Worm (Caenorhabditis elegans) whole organism, L2 larva: ENCODE results near the gene unc-9.

Experiments
- C34F6.9 ChIP-seq: fragments of 150-350 bp; optimal IDR thresholded peaks from 2 replicates; lab custom pipeline; 2014; ENCODE audit warnings: missing biosample characterization, missing genetic modification characterization
- Y55F3AM.14 ChIP-seq: fragments of 200-800 bp; sonication (Bioruptor generic); optimal IDR thresholded peaks from 2 replicates; lab custom pipeline; 2018; ENCODE audit warnings: mild to moderate bottlenecking, missing genetic modification characterization, missing compliant biosample characterization
- ZK546.5 ChIP-seq: sonication (generic microtip); optimal IDR thresholded peaks from 2 replicates; lab custom pipeline; 2017; ENCODE audit warnings: missing biosample characterization, missing genetic modification characterization
- alr-1 ChIP-seq: fragments of 150-350 bp; optimal IDR thresholded peaks from 2 replicates; lab custom pipeline; 2014; ENCODE audit warnings: missing biosample characterization, missing genetic modification characterization
- aly-2 ChIP-seq: fragments of 150-350 bp; optimal IDR thresholded peaks from 2 replicates; lab custom pipeline; 2014; ENCODE audit warnings: missing biosample characterization, missing genetic modification characterization
- ama-1 ChIP-seq: fragments of 150-350 bp; optimal IDR thresholded peaks from 2 replicates; lab custom pipeline; 2018; ENCODE audit warnings: inconsistent platforms
- ceh-16 ChIP-seq: fragments of 150-350 bp; optimal IDR thresholded peaks from 2 replicates; lab custom pipeline; 2014; ENCODE audit warnings: missing biosample characterization, missing genetic modification characterization
- ceh-82 ChIP-seq: fragments of 150-350 bp; optimal IDR thresholded peaks from 2 replicates; lab custom pipeline; 2014; ENCODE audit warnings: missing biosample characterization, missing genetic modification characterization
- dmd-4 ChIP-seq: sonication (generic microtip); optimal IDR thresholded peaks from 2 replicates; lab custom pipeline; 2017; ENCODE audit warnings: missing biosample characterization, missing genetic modification characterization
- egl-27 ChIP-seq: sonication (generic microtip); optimal IDR thresholded peaks from 3 replicates; lab custom pipeline; 2017; ENCODE audit warnings: missing biosample characterization, missing genetic modification reagents, missing genetic modification characterization
- elt-1 ChIP-seq: fragments of 150-350 bp; optimal IDR thresholded peaks from 2 replicates; lab custom pipeline; 2014; ENCODE audit warnings: missing biosample characterization, missing genetic modification characterization
- elt-3 ChIP-seq: sonication (generic microtip); optimal IDR thresholded peaks from 2 replicates; lab custom pipeline; 2017; ENCODE audit warnings: missing biosample characterization, missing genetic modification characterization
- fos-1 ChIP-seq: fragments of 150-350 bp; optimal IDR thresholded peaks from 2 replicates; lab custom pipeline; 2014; ENCODE audit warnings: missing biosample characterization, missing genetic modification characterization
- gmeb-1 ChIP-seq: fragments of 150-350 bp; optimal IDR thresholded peaks from 2 replicates; lab custom pipeline; 2014; ENCODE audit warnings: missing biosample characterization, missing genetic modification characterization
- lin-11 ChIP-seq: fragments of 150-350 bp; sonication (generic microtip); optimal IDR thresholded peaks from 2 replicates; lab custom pipeline; 2014; ENCODE audit warnings: missing biosample characterization, missing genetic modification characterization, inconsistent platforms, mixed read lengths
- lin-13 ChIP-seq: fragments of 150-350 bp; optimal IDR thresholded peaks from 2 replicates; lab custom pipeline; 2014; ENCODE audit warnings: missing biosample characterization, missing genetic modification reagents, missing genetic modification characterization
- lin-39 ChIP-seq: fragments of 150-350 bp; optimal IDR thresholded peaks from 2 replicates; lab custom pipeline; 2014; ENCODE audit warnings: missing biosample characterization, missing genetic modification reagents, missing genetic modification characterization
- nhr-12 ChIP-seq: fragments of 150-350 bp; optimal IDR thresholded peaks from 2 replicates; lab custom pipeline; 2014; ENCODE audit warnings: missing biosample characterization, missing genetic modification characterization
- nhr-129 ChIP-seq: fragments of 150-350 bp; optimal IDR thresholded peaks from 2 replicates; lab custom pipeline; 2014; ENCODE audit warnings: missing biosample characterization, missing genetic modification characterization
- nhr-21 ChIP-seq: fragments of 150-350 bp; optimal IDR thresholded peaks from 2 replicates; lab custom pipeline; 2014; ENCODE audit warnings: missing biosample characterization, missing genetic modification characterization
- nhr-23 ChIP-seq: fragments of 150-350 bp; optimal IDR thresholded peaks from 2 replicates; lab custom pipeline; 2014; ENCODE audit warnings: missing biosample characterization, missing genetic modification reagents, missing genetic modification characterization
- nhr-237 ChIP-seq: fragments of 150-350 bp; optimal IDR thresholded peaks from 2 replicates; lab custom pipeline; 2014; ENCODE audit warnings: missing biosample characterization, missing genetic modification characterization
- nhr-25 ChIP-seq: fragments of 150-350 bp; sonication (generic microtip); optimal IDR thresholded peaks from 3 replicates; lab custom pipeline; 2014; ENCODE audit warnings: missing biosample characterization, missing genetic modification characterization
- nhr-77 ChIP-seq: fragments of 150-350 bp; optimal IDR thresholded peaks from 2 replicates; lab custom pipeline; 2014; ENCODE audit warnings: missing biosample characterization, missing genetic modification characterization
- skn-1 ChIP-seq: sonication (generic microtip); optimal IDR thresholded peaks from 2 replicates; lab custom pipeline; 2017; ENCODE audit warnings: missing biosample characterization, missing genetic modification characterization
- sma-9 ChIP-seq, 2 experiments: fragments of 150-350 bp in 1 of 2; sonication (generic microtip) in 1 of 2; optimal IDR thresholded peaks; 2 replicates each; lab custom pipeline; 2014 to 2016; ENCODE audit warnings: missing genetic modification characterization in 2 of 2, mild to moderate bottlenecking in 1 of 2, missing biosample characterization in 1 of 2, missing compliant biosample characterization in 1 of 2, missing genetic modification reagents in 1 of 2, moderate library complexity in 1 of 2
- snpc-4 ChIP-seq: fragments of 150-350 bp; optimal IDR thresholded peaks from 2 replicates; lab custom pipeline; 2014; ENCODE audit warnings: missing biosample characterization, missing genetic modification characterization
- unc-39 ChIP-seq: fragments of 150-350 bp; optimal IDR thresholded peaks from 2 replicates; lab custom pipeline; 2014; ENCODE audit warnings: missing biosample characterization, missing genetic modification characterization
- unc-55 ChIP-seq: fragments of 150-350 bp; sonication (generic microtip); optimal IDR thresholded peaks from 3 replicates; lab custom pipeline; 2014; ENCODE audit warnings: missing biosample characterization, missing genetic modification reagents, missing genetic modification characterization
- unc-62 ChIP-seq: fragments of 150-350 bp; optimal IDR thresholded peaks from 2 replicates; lab custom pipeline; 2014; ENCODE audit warnings: missing biosample characterization, missing genetic modification reagents, missing genetic modification characterization
- ztf-11 ChIP-seq: sonication (generic microtip); optimal IDR thresholded peaks from 2 replicates; lab custom pipeline; 2017; ENCODE audit warnings: missing biosample characterization, missing genetic modification characterization
- ztf-4 ChIP-seq: fragments of 150-350 bp; optimal IDR thresholded peaks from 2 replicates; lab custom pipeline; 2014; ENCODE audit warnings: missing biosample characterization, missing genetic modification characterization

The unc-9 gene

DNA sequence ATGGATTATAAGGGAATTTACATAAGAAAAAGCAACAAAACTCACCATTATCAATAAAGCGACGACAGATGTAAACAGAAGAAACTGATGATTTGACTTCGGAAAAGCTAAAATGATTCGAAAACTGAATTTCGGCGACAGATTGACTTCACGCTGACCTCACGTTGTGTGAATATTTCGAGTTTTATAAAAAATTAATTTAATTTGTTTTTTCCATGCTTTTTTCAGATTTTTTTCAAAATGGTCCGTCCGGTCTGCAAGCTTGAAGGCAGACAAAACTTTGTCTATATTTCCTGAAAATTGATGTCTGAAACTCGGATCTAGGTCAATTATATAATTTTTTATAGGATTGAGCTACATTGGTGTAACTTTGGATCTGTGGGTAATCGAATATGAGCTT, 40.7 kb downstream of the unc-9 start, which contains the start of gene K08H2.5:
Gene K08H2.5, minus strand, starts transcription at position 101 of the 400 bp plus-strand sequence.
- TF ChIP-seq unc-62 (GFP tag; lab: Kevin White, UChicago), result no peak
- TF ChIP-seq fos-1, result no peak
- no peak for TF ChIP-seq dmd-4
- TF ChIP-seq ceh-82 (tag; lab: Kevin White, UChicago), result no peak
- TF ChIP-seq lin-11, result no peak
- TF ChIP-seq aly-2 (tag; lab: Kevin White, UChicago), result no peak

DNA sequence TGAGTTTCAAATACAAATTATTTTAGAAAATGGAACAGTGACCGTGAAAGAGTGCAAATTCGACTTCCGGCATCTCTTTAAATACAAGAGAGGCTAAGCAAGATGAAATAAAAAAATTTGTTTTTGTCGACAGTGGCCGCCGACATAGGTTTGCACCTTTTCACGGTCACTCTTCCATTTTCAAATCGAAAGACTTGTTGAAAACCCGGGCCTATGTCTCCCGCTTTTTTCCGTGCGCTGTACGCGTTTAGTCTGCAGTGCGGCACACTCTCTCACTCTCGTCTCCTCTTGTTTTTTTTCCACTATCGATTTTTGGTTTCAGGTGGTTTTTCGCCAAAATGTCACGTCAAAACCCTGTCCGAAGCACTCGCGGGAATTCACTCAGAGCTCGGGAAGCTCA, 43.5 kb downstream of the unc-9 start, which contains the start of gene hpl-1:
Gene hpl-1, plus strand, starts transcription at position 301 of the 400 bp plus-strand sequence.
- no peak for TF ChIP-seq ZK546.5 (tag; lab: Kevin White, UChicago)
- TF ChIP-seq lin-11, result peak; percentile 25
- no peak for TF ChIP-seq ceh-16

DNA sequence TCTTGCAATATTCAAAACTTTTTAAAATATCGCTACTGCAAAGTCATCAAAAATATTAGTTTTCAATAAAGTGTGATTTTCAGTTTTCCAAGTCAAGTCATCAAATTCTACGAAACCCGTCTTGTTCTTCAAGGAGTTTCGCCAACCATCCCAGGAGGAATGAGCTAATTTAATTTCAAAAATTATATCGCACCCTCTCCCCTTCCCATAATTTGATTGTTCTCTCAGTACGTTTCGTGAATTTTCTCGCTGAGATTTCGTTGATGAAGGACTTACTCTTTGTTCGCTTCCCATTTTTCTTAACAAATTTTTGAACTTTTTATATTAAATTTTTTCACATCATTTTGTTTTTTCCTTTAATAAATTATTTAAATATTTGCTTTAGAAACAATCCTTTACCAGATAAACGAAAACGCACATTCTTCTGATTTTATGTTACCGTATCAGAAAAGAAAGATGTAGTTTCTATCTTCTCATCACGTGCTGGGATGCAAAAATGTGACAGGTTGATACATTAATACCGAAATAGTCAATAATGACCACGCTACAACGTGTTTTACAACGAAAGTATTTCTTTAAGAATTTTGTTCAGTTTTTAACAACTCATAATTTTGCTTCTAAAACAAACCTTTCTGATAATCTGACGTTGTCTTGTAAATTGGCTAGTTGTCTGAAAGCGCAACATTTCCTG, 45.2 kb downstream of the unc-9 start:
- peak; percentile 48 for TF ChIP-seq sma-9 (GFP tag; optimal IDR thresholded peaks at IDR 0.05; lab: Kevin White, UChicago)
- TF ChIP-seq sma-9 (tag; optimal IDR thresholded peaks at IDR 0.05; lab: Kevin White, UChicago), result no peak
- peak; percentile 59 for TF ChIP-seq nhr-25 (tag; lab: Kevin White, UChicago)
- no peak for TF ChIP-seq nhr-129 (tag; lab: Kevin White, UChicago)
- peak; percentile 48 for TF ChIP-seq nhr-21 (tag; lab: Kevin White, UChicago)
- TF ChIP-seq lin-13 (GFP tag; lab: Kevin White, UChicago), result no peak
- TF ChIP-seq dmd-4, result no peak
- TF ChIP-seq Y55F3AM.14, result no peak
- no peak for TF ChIP-seq lin-11
- TF ChIP-seq nhr-237 (tag; lab: Kevin White, UChicago), result no peak
- TF ChIP-seq nhr-12, result no peak
- no peak for TF ChIP-seq ztf-4 (tag; lab: Kevin White, UChicago)

DNA sequence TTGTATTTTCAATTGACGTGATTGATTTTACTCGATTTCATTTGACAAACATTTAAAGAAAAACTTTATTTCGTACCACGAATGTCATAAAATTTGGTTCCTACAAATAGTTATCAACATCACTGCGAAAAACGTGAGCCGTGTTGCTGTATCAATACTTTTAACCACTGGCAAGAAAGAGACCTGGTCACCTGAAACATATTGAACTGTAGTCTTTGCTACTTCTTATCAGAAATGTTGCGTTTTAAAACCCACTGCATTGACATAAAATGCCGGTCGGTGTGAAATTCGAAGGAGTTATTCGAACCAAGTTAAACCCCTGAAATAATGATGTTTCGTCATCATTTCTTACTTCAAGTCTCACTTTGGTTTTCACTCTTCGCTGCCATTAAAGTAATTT, 46.0 kb downstream of the unc-9 start:
- TF ChIP-seq gmeb-1 (tag; lab: Kevin White, UChicago) (peak; percentile 14), sma-9 (GFP tag; optimal IDR thresholded peaks at IDR 0.05; lab: Kevin White, UChicago) (peak; percentile 44), sma-9 (tag; optimal IDR thresholded peaks at IDR 0.05; lab: Kevin White, UChicago) (no peak), elt-3 (no peak), nhr-77 (tag; lab: Kevin White, UChicago) (no peak), ztf-4 (tag; lab: Kevin White, UChicago) (no peak), fos-1 (peak; percentile 26), unc-39 (tag; lab: Kevin White, UChicago) (no peak)

DNA sequence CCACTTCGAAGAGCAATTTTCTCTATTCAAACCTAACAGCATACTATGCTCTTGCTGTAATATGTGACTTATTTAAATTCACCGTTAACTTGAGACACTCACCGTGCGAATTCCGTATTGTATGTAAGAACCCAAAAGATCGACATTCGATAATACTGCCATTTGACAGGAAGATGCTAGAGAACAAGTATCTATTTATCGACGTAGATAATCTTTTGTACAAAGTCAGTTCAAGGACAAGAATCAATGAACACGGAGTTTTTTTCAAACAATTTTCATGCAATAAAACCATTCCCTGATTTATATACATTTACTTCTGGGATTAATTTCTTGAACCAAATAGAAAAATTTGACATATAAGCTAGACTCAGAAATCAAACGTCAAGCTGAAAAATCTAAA, 46.7 kb downstream of the unc-9 start, which contains the start of gene K08H2.7:
Gene K08H2.7, minus strand, starts transcription at position 173 of the 400 bp plus-strand sequence.
- peak; percentile 81 for TF ChIP-seq sma-9 (GFP tag; optimal IDR thresholded peaks at IDR 0.05; lab: Kevin White, UChicago)
- TF ChIP-seq sma-9 (tag; optimal IDR thresholded peaks at IDR 0.05; lab: Kevin White, UChicago), result no peak
- peak; percentile 43 for TF ChIP-seq nhr-23 (tag; lab: Kevin White, UChicago)
- TF ChIP-seq snpc-4 (tag; lab: Kevin White, UChicago), result no peak
- TF ChIP-seq nhr-25 (tag; lab: Kevin White, UChicago), result peak; percentile 55
- no peak for TF ChIP-seq egl-27
- TF ChIP-seq alr-1 (tag; lab: Kevin White, UChicago), result no peak
- peak; percentile 23 for TF ChIP-seq ceh-16
- TF ChIP-seq elt-1 (tag; lab: Kevin White, UChicago), result peak; percentile 91

DNA sequence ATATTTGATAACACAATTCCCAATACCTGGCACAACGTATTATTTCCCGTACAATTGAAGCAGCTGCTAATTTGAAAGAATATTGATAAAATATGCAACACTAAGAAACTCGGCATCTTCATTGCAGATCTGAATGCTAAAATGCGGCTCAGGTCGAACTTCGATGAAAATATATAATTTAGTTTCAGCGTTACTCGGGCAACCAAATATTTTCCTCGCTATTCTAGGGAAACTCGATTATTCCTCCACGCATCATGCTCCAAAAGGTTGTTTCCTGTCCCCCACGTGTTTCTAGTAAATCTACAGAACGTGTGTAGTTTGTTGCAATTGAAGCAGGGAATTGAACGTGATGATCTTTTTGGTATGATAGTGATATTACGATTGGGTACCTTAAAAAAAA, 47.5 kb downstream of the unc-9 start:
- no peak for TF ChIP-seq nhr-77 (tag; lab: Kevin White, UChicago)
- no peak for TF ChIP-seq egl-27
- no peak for TF ChIP-seq lin-39
- no peak for TF ChIP-seq skn-1
- TF ChIP-seq nhr-23 (tag; lab: Kevin White, UChicago), result no peak
- no peak for TF ChIP-seq dmd-4
- TF ChIP-seq elt-1 (tag; lab: Kevin White, UChicago), result no peak
- no peak for TF ChIP-seq C34F6.9 (tag; lab: Kevin White, UChicago)
- no peak for TF ChIP-seq ztf-11 (tag; lab: Kevin White, UChicago)
- TF ChIP-seq Y55F3AM.14, result no peak
- no peak for TF ChIP-seq unc-55 (GFP tag; lab: Kevin White, UChicago)
- TF ChIP-seq ama-1 (lab: Kevin White, UChicago), result no peak
- no peak for TF ChIP-seq fos-1
- no peak for TF ChIP-seq sma-9 (GFP tag; optimal IDR thresholded peaks at IDR 0.05; lab: Kevin White, UChicago)
- TF ChIP-seq sma-9 (tag; optimal IDR thresholded peaks at IDR 0.05; lab: Kevin White, UChicago), result no peak
- TF ChIP-seq unc-39 (tag; lab: Kevin White, UChicago), result no peak
- TF ChIP-seq nhr-237 (tag; lab: Kevin White, UChicago), result no peak
